Fruit fly (Drosophila melanogaster): Measurements from ENCODE around the gene Dnaaf5.
A peak's percentile ranks its signal among the peaks of the same experiment; 100 is the strongest.

Dnaaf5 gene

DNA sequence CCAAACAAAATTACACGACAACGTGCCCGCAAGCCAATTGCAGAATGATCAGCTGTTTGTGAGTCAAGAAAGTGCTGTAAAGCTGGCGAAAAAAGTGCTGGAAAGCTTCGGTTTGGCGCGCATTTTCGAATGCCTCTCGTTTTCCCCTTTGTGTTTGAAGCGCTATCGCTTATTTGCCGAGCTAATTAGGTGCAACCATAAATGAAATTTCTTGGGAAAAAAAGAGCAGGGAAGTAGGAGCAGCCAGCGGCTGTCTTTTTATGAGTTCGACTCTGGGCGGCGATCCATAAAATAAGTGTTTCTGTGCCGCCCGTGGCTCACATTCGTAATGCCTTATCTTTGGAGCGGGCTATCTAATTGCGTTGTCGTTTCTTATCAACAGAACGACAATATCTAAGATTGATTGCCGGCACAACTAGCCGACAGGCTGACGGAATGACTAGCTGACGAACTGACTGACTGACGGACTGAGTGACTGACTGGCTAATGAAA, at the start of gene Dnaaf5 (continued):
- TF ChIP-seq run (tag; optimal IDR thresholded peaks at IDR 0.05) (no peak), disco-r (GFP tag; optimal IDR thresholded peaks at IDR 0.05) (no peak), Hsf (GFP tag; optimal IDR thresholded peaks at IDR 0.05) (no peak), odd (GFP tag; optimal IDR thresholded peaks at IDR 0.05) (peak; percentile 44), CG13296 (GFP tag; optimal IDR thresholded peaks at IDR 0.05) (no peak), CG10267 (tag; optimal IDR thresholded peaks at IDR 0.05) (peak; percentile 63), Six4 (GFP tag; optimal IDR thresholded peaks at IDR 0.05) (no peak), CG8765 (GFP tag; IDR thresholded peaks at IDR 0.05) (no peak), CG1603 (tag; optimal IDR thresholded peaks at IDR 0.05) (peak; percentile 37), H15 (GFP tag; IDR thresholded peaks at IDR 0.05) (no peak), CG8281 (tag; optimal IDR thresholded peaks at IDR 0.05) (peak; percentile 100), z (GFP tag; IDR thresholded peaks at IDR 0.05) (no peak; the same call in 2 of the 3 replicates), Hr78 (GFP tag; optimal IDR thresholded peaks at IDR 0.05) (peak in 1 of 2 experiments; percentile 42), CG13287 (GFP tag; IDR thresholded peaks at IDR 0.05; ENCODE audit: partially characterized antibody) (peak; percentile 24; the same call in 1 of the 2 replicates), exex (tag; optimal IDR thresholded peaks at IDR 0.05) (peak; percentile 86), stwl (tag; optimal IDR thresholded peaks at IDR 0.05) (peak; percentile 12), D19A (tag; optimal IDR thresholded peaks at IDR 0.05) (peak; percentile 5), sens (GFP tag) (peak; percentile 67), lbe (GFP tag; optimal IDR thresholded peaks at IDR 0.05) (peak; percentile 77), CG3847 (GFP tag; IDR thresholded peaks at IDR 0.05) (peak; percentile 34; the same call in 1 of the 2 replicates), dm (GFP tag; optimal IDR thresholded peaks at IDR 0.05) (peak; percentile 13), CG15514 (GFP tag; optimal IDR thresholded peaks at IDR 0.05) (peak; percentile 22), CG31441 (GFP tag; IDR thresholded peaks at IDR 0.05) (no peak), CHES-1-like (GFP tag; optimal IDR thresholded peaks at IDR 0.05) (peak; percentile 17), CG2199 (GFP tag; IDR thresholded peaks at IDR 0.05) (0 out of 3 replicates have a peak, but pooled peaks have one; percentile 29), ATbp (GFP tag; optimal IDR thresholded peaks at IDR 0.05) (peak; percentile 35), CG2678 (tag; optimal IDR thresholded peaks at IDR 0.05) (peak; percentile 39), E2f2 (GFP tag; IDR thresholded peaks at IDR 0.05) (peak; percentile 87), cad (GFP tag; optimal IDR thresholded peaks at IDR 0.05) (peak; percentile 29), GATAe (GFP tag; conservative IDR thresholded peaks at IDR 0.05) (peak; percentile 75), NC2β (GFP tag; optimal IDR thresholded peaks at IDR 0.05) (peak; percentile 21), CG15601 (tag; optimal IDR thresholded peaks at IDR 0.05) (peak; percentile 15), tap (tag; optimal IDR thresholded peaks at IDR 0.05) (no peak), vvl (GFP tag; IDR thresholded peaks at IDR 0.05) (0 out of 2 replicates have a peak, but pooled peaks have one; percentile 34), gro (GFP tag; optimal IDR thresholded peaks at IDR 0.05) (peak; percentile 59), sna (GFP tag; IDR thresholded peaks at IDR 0.05; ENCODE audit: partially characterized antibody) (0 out of 2 replicates have a peak, but pooled peaks have one; percentile 17), Hey (tag; optimal IDR thresholded peaks at IDR 0.05) (peak; percentile 100), sim (GFP tag; IDR thresholded peaks at IDR 0.05) (no peak), Pdp1 (GFP tag; optimal IDR thresholded peaks at IDR 0.05) (peak; percentile 22 to 62), eve (GFP tag; optimal IDR thresholded peaks at IDR 0.05) (no peak), HmgZ (tag; optimal IDR thresholded peaks at IDR 0.05) (peak; percentile 61), Sry-δ (GFP tag; optimal IDR thresholded peaks at IDR 0.05) (peak; percentile 16), grau (tag; optimal IDR thresholded peaks at IDR 0.05) (peak; percentile 9), corto (GFP tag; optimal IDR thresholded peaks at IDR 0.05) (no peak)
